Fruit fly (Drosophila melanogaster) whole organism: ENCODE data around the gene CG31269.

ENCODE experiments used
- pan ChIP-seq: fragments of >200 bp; optimal IDR thresholded peaks from 2 replicates; lab custom pipeline; 2017
- psq ChIP-seq: fragments of >200 bp; optimal IDR thresholded peaks from 2 replicates; lab custom pipeline; 2017
- usp ChIP-seq: fragments of >200 bp; optimal IDR thresholded peaks from 2 replicates; lab custom pipeline; 2017; ENCODE audit warnings: missing biosample characterization, missing genetic modification characterization, mixed read lengths

DNA sequence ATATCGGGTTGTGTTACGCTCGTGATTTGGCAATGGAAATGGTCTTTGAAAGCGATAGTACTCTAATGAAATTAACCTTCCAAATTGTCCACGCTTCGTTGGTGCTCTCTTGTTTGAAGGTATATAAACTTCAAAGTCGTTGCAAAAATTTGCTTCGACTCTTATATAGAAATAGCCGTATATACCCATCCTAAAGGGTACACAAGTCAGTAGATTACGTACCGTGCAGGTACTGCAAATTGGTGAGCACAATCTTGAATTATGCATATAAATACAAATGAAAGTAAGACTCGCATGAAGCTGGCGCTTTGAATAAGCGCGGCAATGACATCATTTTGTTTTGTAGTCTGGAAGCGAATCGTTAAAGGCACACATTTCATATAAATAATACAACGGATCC, 10.7 kb upstream of the CG31269 start:
- no peak for TF ChIP-seq psq
- TF ChIP-seq usp = no peak
- TF ChIP-seq pan = no peak
